Worm (Caenorhabditis elegans) whole organism, L1 larva: ENCODE data around the gene fkh-5.

Source experiments
- aly-2 ChIP-seq: fragments of 150-350 bp; optimal IDR thresholded peaks from 2 replicates; lab custom pipeline; 2014; ENCODE audit warnings: missing biosample characterization, missing genetic modification characterization
- elt-3 ChIP-seq, 6 experiments: fragments of 150-350 bp in 1 of 6; sonication (generic microtip); optimal IDR thresholded peaks; 2 replicates each; lab custom pipeline; 2017 to 2018; ENCODE audit warnings: missing biosample characterization in 6 of 6, missing genetic modification characterization in 6 of 6, inconsistent platforms in 1 of 6
- lin-35 ChIP-seq, 2 experiments: fragments of 150-350 bp; optimal IDR thresholded peaks; 2 replicates each; lab custom pipeline; 2014; ENCODE audit warnings: missing biosample characterization in 2 of 2, missing genetic modification characterization in 2 of 2, missing genetic modification reagents in 2 of 2
- lin-39 ChIP-seq: fragments of 150-350 bp; optimal IDR thresholded peaks from 2 replicates; lab custom pipeline; 2014; ENCODE audit warnings: missing biosample characterization, missing genetic modification reagents, missing genetic modification characterization
- lir-3 ChIP-seq: sonication (generic microtip); optimal IDR thresholded peaks from 2 replicates; lab custom pipeline; 2016; ENCODE audit warnings: mild to moderate bottlenecking, missing genetic modification characterization, moderate library complexity, missing compliant biosample characterization; ENCODE audit not compliant: poor library complexity
- nhr-237 ChIP-seq: fragments of 150-350 bp; optimal IDR thresholded peaks from 2 replicates; lab custom pipeline; 2014; ENCODE audit warnings: missing biosample characterization, missing genetic modification characterization
- nhr-28 ChIP-seq: fragments of 150-350 bp; optimal IDR thresholded peaks from 2 replicates; lab custom pipeline; 2014; ENCODE audit warnings: missing biosample characterization, missing genetic modification characterization
- nhr-76 ChIP-seq: sonication (generic microtip); optimal IDR thresholded peaks from 2 replicates; lab custom pipeline; 2017; ENCODE audit warnings: missing biosample characterization, missing genetic modification characterization
- skn-1 ChIP-seq: fragments of 150-350 bp; optimal IDR thresholded peaks from 2 replicates; lab custom pipeline; 2014; ENCODE audit warnings: missing biosample characterization, missing genetic modification characterization
- unc-62 ChIP-seq: fragments of 150-350 bp; optimal IDR thresholded peaks from 2 replicates; lab custom pipeline; 2014; ENCODE audit warnings: missing biosample characterization, missing genetic modification reagents, missing genetic modification characterization

ce11 chrIII:4809526-4810153 is 34.8 kb upstream of the fkh-5 start, which contains the start of gene pal-1:
- TF ChIP-seq aly-2, result no peak
- no peak for TF ChIP-seq nhr-76 (tag; lab: Kevin White, UChicago)
- TF ChIP-seq nhr-28, result no peak
- no peak for TF ChIP-seq lin-35 (GFP tag; optimal IDR thresholded peaks at IDR 0.05; lab: Kevin White, UChicago)
- TF ChIP-seq skn-1 (tag; lab: Kevin White, UChicago), result no peak
- TF ChIP-seq elt-3 (tag; optimal IDR thresholded peaks at IDR 0.05; lab: Kevin White, UChicago), result no peak
- TF ChIP-seq nhr-237 (tag; lab: Kevin White, UChicago), result no peak
- no peak for TF ChIP-seq unc-62
- TF ChIP-seq lin-39 (tag; lab: Kevin White, UChicago), result no peak
- no peak for TF ChIP-seq lir-3 (tag; lab: Kevin White, UChicago)
